Worm (Caenorhabditis elegans) whole organism, L4 larva: ENCODE data around the gene eif-1.A.

Experiments
- aly-2 ChIP-seq: sonication (generic microtip); optimal IDR thresholded peaks from 2 replicates; lab custom pipeline; 2018; ENCODE audit warnings: missing biosample characterization, missing genetic modification characterization
- cey-2 ChIP-seq: sonication (generic microtip); optimal IDR thresholded peaks from 3 replicates; lab custom pipeline; 2017; ENCODE audit warnings: missing genetic modification characterization, mild to moderate bottlenecking, missing compliant biosample characterization, antibody characterized with exemption, borderline replicate concordance; ENCODE audit not compliant: insufficient read depth
- lim-7 ChIP-seq: fragments of 200-800 bp; sonication (Bioruptor generic); IDR thresholded peaks from 2 replicates; pipeline ENCODE4 v1.3.6; 2022; ENCODE audit warnings: missing genetic modification characterization, missing compliant biosample characterization
- nhr-28 ChIP-seq: fragments of 150-350 bp; optimal IDR thresholded peaks from 2 replicates; lab custom pipeline; 2014; ENCODE audit warnings: missing biosample characterization, missing genetic modification characterization
- nhr-6 ChIP-seq: fragments of 150-350 bp; optimal IDR thresholded peaks from 2 replicates; lab custom pipeline; 2014; ENCODE audit warnings: missing biosample characterization, missing genetic modification characterization

DNA sequence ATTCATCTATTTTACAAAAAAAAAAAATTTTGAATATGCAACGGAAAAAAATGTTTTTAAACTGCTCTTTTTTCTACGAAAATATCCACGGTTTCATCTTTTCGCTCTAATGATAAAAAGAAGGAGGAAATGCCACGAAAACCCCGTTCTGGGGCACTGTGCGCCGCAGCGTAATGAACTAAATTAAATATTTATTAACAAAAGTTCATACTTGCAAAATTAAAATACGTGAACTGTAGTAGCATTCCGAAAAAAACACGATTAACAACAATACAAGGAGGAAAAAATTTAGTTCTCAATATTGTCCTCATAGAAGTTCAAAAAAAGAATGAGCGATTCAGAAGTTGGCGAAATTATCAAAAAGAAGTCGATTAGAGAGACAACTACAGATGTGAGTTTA is 21.3 kb upstream of the eif-1.A start, which contains the start of gene R11E3.1:
- TF ChIP-seq nhr-28 (tag; lab: Kevin White, UChicago) (no peak), cey-2 (tag; lab: Kevin White, UChicago) (no peak), lim-7 (no peak), aly-2 (tag; lab: Kevin White, UChicago) (no peak), nhr-6 (tag; lab: Kevin White, UChicago) (no peak)
